Fruit fly (Drosophila melanogaster) whole organism, embryonic: ENCODE data around the gene CG32302.

Experiments used
- Asciz ChIP-seq: fragments of 200-800 bp; sonication (Bioruptor generic); optimal IDR thresholded peaks from 2 replicates; lab custom pipeline; 2017; ENCODE audit warnings: missing biosample characterization, mild to moderate bottlenecking, missing genetic modification characterization, missing genetic modification reagents
- CG10321 ChIP-seq: fragments of 200-800 bp; sonication (Bioruptor generic); IDR thresholded peaks from 2 replicates; pipeline ENCODE4 v1.3.6; 2022; ENCODE audit warnings: missing biosample characterization, missing genetic modification characterization
- CG10543 ChIP-seq: fragments of 200-800 bp; sonication (Bioruptor generic); optimal IDR thresholded peaks from 3 replicates; lab custom pipeline; 2017; ENCODE audit warnings: missing biosample characterization, mild to moderate bottlenecking, missing genetic modification characterization, moderate library complexity
- CG11695 ChIP-seq: fragments of 200-800 bp; sonication (Bioruptor generic); IDR thresholded peaks from 3 replicates; pipeline ENCODE4 v1.3.6; 2022; ENCODE audit warnings: missing biosample characterization, missing genetic modification characterization
- CG12155 ChIP-seq: fragments of 200-800 bp; sonication (Bioruptor generic); optimal IDR thresholded peaks from 3 replicates; lab custom pipeline; 2016; ENCODE audit warnings: missing biosample characterization, missing genetic modification characterization
- CG14014 ChIP-seq: fragments of 200-800 bp; sonication (Bioruptor generic); IDR thresholded peaks from 2 replicates; pipeline ENCODE4 v1.3.6; 2022; ENCODE audit warnings: missing biosample characterization, missing genetic modification characterization
- CG16813 ChIP-seq: fragments of 200-800 bp; sonication (Bioruptor generic); IDR thresholded peaks from 3 replicates; pipeline ENCODE4 v1.3.6; 2022; ENCODE audit warnings: missing biosample characterization, missing genetic modification characterization; ENCODE audit not compliant: partially characterized antibody
- CG17912 ChIP-seq: fragments of 200-800 bp; sonication (Bioruptor generic); optimal IDR thresholded peaks from 2 replicates; lab custom pipeline; 2018; ENCODE audit warnings: missing biosample characterization, mild to moderate bottlenecking, missing genetic modification characterization
- CG1792 ChIP-seq: fragments of 200-800 bp; sonication (Bioruptor generic); optimal IDR thresholded peaks from 2 replicates; lab custom pipeline; 2016; ENCODE audit warnings: missing biosample characterization, missing genetic modification characterization
- CG2202 ChIP-seq: fragments of 200-800 bp; sonication (Bioruptor generic); optimal IDR thresholded peaks from 2 replicates; lab custom pipeline; 2018; ENCODE audit warnings: missing biosample characterization, mild to moderate bottlenecking, missing genetic modification characterization
- CG2712 ChIP-seq: fragments of 200-800 bp; optimal IDR thresholded peaks from 3 replicates; lab custom pipeline; 2019; ENCODE audit warnings: missing biosample characterization, mild to moderate bottlenecking, missing genetic modification characterization, moderate library complexity
- CG3163 ChIP-seq: fragments of 200-800 bp; sonication (Bioruptor generic); optimal IDR thresholded peaks from 3 replicates; lab custom pipeline; 2016; ENCODE audit warnings: missing biosample characterization, missing genetic modification characterization
- CG3726 ChIP-seq: fragments of 200-800 bp; sonication (Bioruptor generic); IDR thresholded peaks from 3 replicates; pipeline ENCODE4, ENCODE4 v1.3.6; 2022; ENCODE audit warnings: missing biosample characterization, missing genetic modification characterization
- CG6254 ChIP-seq: fragments of 200-800 bp; sonication (Bioruptor generic); optimal IDR thresholded peaks from 3 replicates; lab custom pipeline; 2017; ENCODE audit warnings: mild to moderate bottlenecking, missing biosample characterization, missing genetic modification reagents, missing genetic modification characterization
- CG9797 ChIP-seq: fragments of 200-800 bp; sonication (Bioruptor generic); optimal IDR thresholded peaks from 3 replicates; lab custom pipeline; 2018; ENCODE audit warnings: missing biosample characterization, mild to moderate bottlenecking, missing genetic modification characterization
- CG9932 ChIP-seq: fragments of 200-800 bp; sonication (Bioruptor generic); IDR thresholded peaks from 2 replicates; pipeline ENCODE4 v1.3.6; 2022; ENCODE audit warnings: missing biosample characterization, missing genetic modification characterization
- Camta ChIP-seq: fragments of 200-800 bp; sonication (Bioruptor generic); optimal IDR thresholded peaks from 2 replicates; lab custom pipeline; 2016; ENCODE audit warnings: missing biosample characterization, missing genetic modification characterization
- Dbx ChIP-seq: fragments of 200-800 bp; sonication (Bioruptor generic); IDR thresholded peaks from 3 replicates; pipeline ENCODE4 v1.3.6; 2022; ENCODE audit warnings: missing biosample characterization, missing genetic modification characterization
- Dref ChIP-seq: fragments of 200-800 bp; sonication (Bioruptor generic); IDR thresholded peaks from 2 replicates; pipeline ENCODE4 v1.3.6; 2022; ENCODE audit warnings: missing biosample characterization, missing genetic modification characterization
- Eip74EF ChIP-seq, 2 experiments: fragments of 200-800 bp in 1 of 2; fragments of >200 bp in 1 of 2; sonication (Bioruptor generic) in 1 of 2; optimal IDR thresholded peaks; 2 replicates each; lab custom pipeline; 2017 to 2019; ENCODE audit warnings: missing biosample characterization in 2 of 2, missing genetic modification characterization in 2 of 2, mild to moderate bottlenecking in 1 of 2, moderate library complexity in 1 of 2
- HmgZ ChIP-seq: fragments of 200-800 bp; sonication (Bioruptor generic); optimal IDR thresholded peaks from 2 replicates; lab custom pipeline; 2018; ENCODE audit warnings: missing biosample characterization, mild to moderate bottlenecking, missing genetic modification characterization
- NK7.1 ChIP-seq: fragments of 200-800 bp; sonication (Bioruptor generic); optimal IDR thresholded peaks from 3 replicates; lab custom pipeline; 2016; ENCODE audit warnings: missing biosample characterization, missing genetic modification characterization
- Nf-YA ChIP-seq: fragments of 200-800 bp; sonication (Bioruptor generic); IDR thresholded peaks from 2 replicates; pipeline ENCODE4 v1.3.6; 2022; ENCODE audit warnings: missing biosample characterization, missing genetic modification characterization
- NfI ChIP-seq: fragments of 200-800 bp; sonication (Bioruptor generic); optimal IDR thresholded peaks from 3 replicates; lab custom pipeline; 2018; ENCODE audit warnings: missing biosample characterization, mild to moderate bottlenecking, missing genetic modification characterization, moderate library complexity
- Taf1 ChIP-seq: fragments of 200-800 bp; sonication (Bioruptor generic); IDR thresholded peaks from 2 replicates; pipeline ENCODE4 v1.3.6; 2022; ENCODE audit warnings: missing biosample characterization, missing genetic modification characterization
- Tbp ChIP-seq: fragments of >200 bp; optimal IDR thresholded peaks from 2 replicates; lab custom pipeline; 2018; ENCODE audit warnings: missing biosample characterization, missing genetic modification characterization
- az2 ChIP-seq: fragments of 200-800 bp; sonication (Bioruptor generic); optimal IDR thresholded peaks from 3 replicates; lab custom pipeline; 2016; ENCODE audit warnings: missing biosample characterization, missing genetic modification characterization
- br ChIP-seq: fragments of >200 bp; optimal IDR thresholded peaks from 2 replicates; lab custom pipeline; 2017
- btn ChIP-seq: fragments of 200-800 bp; sonication (Bioruptor generic); optimal IDR thresholded peaks from 2 replicates; lab custom pipeline; 2016; ENCODE audit warnings: missing biosample characterization, missing genetic modification characterization
- chinmo ChIP-seq: fragments of 200-800 bp; sonication (Bioruptor generic); IDR thresholded peaks from 4 replicates; pipeline ENCODE4 v1.3.6; 2022; ENCODE audit warnings: missing biosample characterization, missing genetic modification characterization; ENCODE audit not compliant: partially characterized antibody
- ci ChIP-seq: fragments of 200-800 bp; sonication (Bioruptor generic); IDR thresholded peaks from 3 replicates; pipeline ENCODE4 v1.3.6; 2022; ENCODE audit warnings: missing biosample characterization, missing genetic modification characterization
- corto ChIP-seq: fragments of 200-800 bp; sonication (Bioruptor generic); optimal IDR thresholded peaks from 2 replicates; lab custom pipeline; 2016; ENCODE audit warnings: missing biosample characterization, mild to moderate bottlenecking, missing genetic modification characterization, moderate library complexity
- dan ChIP-seq: fragments of 200-800 bp; sonication (Bioruptor generic); IDR thresholded peaks from 2 replicates; pipeline ENCODE4 v1.3.6; 2022; ENCODE audit warnings: missing biosample characterization, missing genetic modification characterization
- dimm ChIP-seq: fragments of 200-800 bp; sonication (Bioruptor generic); IDR thresholded peaks from 2 replicates; pipeline ENCODE4 v1.3.6; 2022; ENCODE audit warnings: missing biosample characterization, missing genetic modification characterization
- ems ChIP-seq: fragments of 200-800 bp; sonication (Bioruptor generic); optimal IDR thresholded peaks from 3 replicates; lab custom pipeline; 2016; ENCODE audit warnings: missing biosample characterization, missing genetic modification characterization
- fd3F ChIP-seq: fragments of 200-800 bp; sonication (Bioruptor generic); optimal IDR thresholded peaks from 2 replicates; lab custom pipeline; 2018; ENCODE audit warnings: missing biosample characterization, mild to moderate bottlenecking, missing genetic modification characterization, moderate library complexity
- fd96Cb ChIP-seq: fragments of 200-800 bp; sonication (Bioruptor generic); optimal IDR thresholded peaks from 2 replicates; lab custom pipeline; 2018; ENCODE audit warnings: missing biosample characterization, mild to moderate bottlenecking, missing genetic modification characterization, moderate library complexity
- gro ChIP-seq: fragments of 200-800 bp; sonication (Bioruptor generic); optimal IDR thresholded peaks from 2 replicates; lab custom pipeline; 2016; ENCODE audit warnings: missing biosample characterization, missing genetic modification characterization
- her ChIP-seq: fragments of 200-800 bp; sonication (Bioruptor generic); optimal IDR thresholded peaks from 2 replicates; lab custom pipeline; 2016; ENCODE audit warnings: missing biosample characterization, missing genetic modification characterization
- lbe ChIP-seq: fragments of 200-800 bp; sonication (Bioruptor generic); optimal IDR thresholded peaks from 2 replicates; lab custom pipeline; 2016; ENCODE audit warnings: missing biosample characterization, mild to moderate bottlenecking, missing genetic modification characterization
- lmd ChIP-seq: fragments of 200-800 bp; sonication (Bioruptor generic); IDR thresholded peaks from 2 replicates; pipeline ENCODE4 v1.3.6; 2022; ENCODE audit warnings: missing biosample characterization, missing genetic modification characterization
- maf-S ChIP-seq: fragments of 200-800 bp; sonication (Bioruptor generic); optimal IDR thresholded peaks from 2 replicates; lab custom pipeline; 2016; ENCODE audit warnings: missing biosample characterization, missing genetic modification characterization
- nerfin-1 ChIP-seq: fragments of 200-800 bp; sonication (Bioruptor generic); optimal IDR thresholded peaks from 3 replicates; lab custom pipeline; 2019; ENCODE audit warnings: missing biosample characterization, mild to moderate bottlenecking, missing genetic modification characterization, moderate library complexity
- peb ChIP-seq: fragments of 200-800 bp; sonication (Bioruptor generic); IDR thresholded peaks from 2 replicates; pipeline ENCODE4 v1.3.6; 2022; ENCODE audit warnings: missing biosample characterization, missing genetic modification characterization
- prd ChIP-seq, 3 experiments: fragments of >200 bp in 2 of 3; fragments of 200-800 bp in 1 of 3; sonication (Bioruptor generic) in 1 of 3; optimal IDR thresholded peaks in 2 of 3; IDR thresholded peaks in 1 of 3; 2 replicates in 2 of 3; 3 replicates in 1 of 3; pipeline versions ENCODE4 v1.3.6 to Lab custom; 2017 to 2022; ENCODE audit warnings: missing biosample characterization in 1 of 3, missing genetic modification characterization in 1 of 3
- slou ChIP-seq: fragments of 200-800 bp; sonication (Bioruptor generic); optimal IDR thresholded peaks from 3 replicates; lab custom pipeline; 2016; ENCODE audit warnings: missing biosample characterization, missing genetic modification characterization
- ssp ChIP-seq: fragments of 200-800 bp; sonication (Bioruptor generic); IDR thresholded peaks from 2 replicates; pipeline ENCODE4 v1.3.6; 2022; ENCODE audit warnings: missing biosample characterization, missing genetic modification characterization
- unpg ChIP-seq: fragments of 200-800 bp; sonication (Bioruptor generic); optimal IDR thresholded peaks from 3 replicates; lab custom pipeline; 2018; ENCODE audit warnings: missing biosample characterization, mild to moderate bottlenecking, missing genetic modification characterization, moderate library complexity
- wor ChIP-seq: fragments of 200-800 bp; sonication (Bioruptor generic); IDR thresholded peaks from 2 replicates; pipeline ENCODE4 v1.3.6; 2022; ENCODE audit warnings: missing biosample characterization, missing genetic modification characterization
- zen ChIP-seq: fragments of 200-800 bp; sonication (Bioruptor generic); optimal IDR thresholded peaks from 3 replicates; lab custom pipeline; 2018; ENCODE audit warnings: missing biosample characterization, mild to moderate bottlenecking, missing genetic modification characterization, moderate library complexity
- zfh1 ChIP-seq: fragments of 200-800 bp; sonication (Bioruptor generic); IDR thresholded peaks from 3 replicates; pipeline ENCODE4 v1.3.6; 2022; ENCODE audit warnings: missing biosample characterization, missing genetic modification characterization

The CG32302 gene

dm6 chr3L:2257412-2257862, 11.2 kb upstream of the CG32302 start, which contains the start of the genes CG1275 and Elp5 (continued):
- TF ChIP-seq CG9797 (GFP tag; lab: Kevin White, UChicago) (peak; percentile 57), corto (GFP tag; lab: Kevin White, UChicago) (peak; percentile 96), zen (tag; lab: Kevin White, UChicago) (peak; percentile 93), ssp (GFP tag; lab: Robert Waterston, UW) (peak; percentile 95), dan (peak; percentile 92), unpg (peak; percentile 99), Dbx (GFP tag; lab: Robert Waterston, UW) (peak; percentile 99), CG12155 (GFP tag; lab: Kevin White, UChicago) (peak; percentile 96), Tbp (GFP tag; lab: Kevin White, UChicago) (no peak), gro (GFP tag; lab: Kevin White, UChicago) (peak; percentile 95), HmgZ (tag; lab: Kevin White, UChicago) (peak; percentile 98), maf-S (GFP tag; lab: Kevin White, UChicago) (peak; percentile 97), CG2202 (peak; percentile 96), CG16813 (GFP tag; lab: Robert Waterston, UW) (no peak), wor (GFP tag; lab: Robert Waterston, UW) (peak; percentile 98), Camta (peak; percentile 95), slou (peak; percentile 97), nerfin-1 (tag; lab: Kevin White, UChicago) (peak; percentile 97), Eip74EF (GFP tag; optimal IDR thresholded peaks at IDR 0.05; lab: Kevin White, UChicago) (peak in 1 of 2 experiments; percentile 95), dimm (peak; percentile 99), Asciz (GFP tag; lab: Kevin White, UChicago) (peak; percentile 98), lbe (GFP tag; lab: Kevin White, UChicago) (peak; percentile 98), CG6254 (GFP tag; lab: Kevin White, UChicago) (peak; percentile 91), NK7.1 (GFP tag; lab: Kevin White, UChicago) (peak; percentile 93), zfh1 (GFP tag; lab: Robert Waterston, UW) (peak; percentile 100), az2 (peak; percentile 98), CG14014 (GFP tag; lab: Robert Waterston, UW) (peak; percentile 100), ems (peak; percentile 96), her (GFP tag; lab: Kevin White, UChicago) (peak; percentile 95), CG3163 (GFP tag; lab: Kevin White, UChicago) (peak; percentile 82), br (lab: Kevin White, UChicago) (no peak), chinmo (GFP tag; lab: Robert Waterston, UW) (no peak), CG3726 (GFP tag; lab: Robert Waterston, UW) (peak; percentile 99), fd96Cb (tag; lab: Kevin White, UChicago) (peak; percentile 96), lmd (GFP tag; lab: Robert Waterston, UW) (peak; percentile 100), btn (GFP tag; lab: Kevin White, UChicago) (peak; percentile 89), CG10543 (GFP tag; lab: Kevin White, UChicago) (peak; percentile 96), Taf1 (GFP tag; lab: Robert Waterston, UW) (peak; percentile 99), fd3F (GFP tag; lab: Kevin White, UChicago) (peak; percentile 98), CG17912 (peak; percentile 97), CG2712 (tag; lab: Kevin White, UChicago) (peak; percentile 98), NfI (GFP tag; lab: Kevin White, UChicago) (peak; percentile 99), CG1792 (GFP tag; lab: Kevin White, UChicago) (peak; percentile 88), CG9932 (GFP tag; lab: Robert Waterston, UW) (peak; percentile 99), ci (peak; percentile 100), CG11695 (GFP tag; lab: Robert Waterston, UW) (peak; percentile 99), peb (GFP tag; lab: Robert Waterston, UW) (peak; percentile 99), Nf-YA (GFP tag; lab: Robert Waterston, UW) (peak; percentile 99), Dref (GFP tag; lab: Robert Waterston, UW) (peak; percentile 58), CG10321 (GFP tag; lab: Robert Waterston, UW) (peak; percentile 87), prd (optimal IDR thresholded peaks at IDR 0.05; lab: Kevin White, UChicago) (no peak), prd (GFP tag; IDR thresholded peaks at IDR 0.05; lab: Robert Waterston, UW) (peak; percentile 100)
